Fruit fly (Drosophila melanogaster) Kc167 (cell line): ENCODE measurements around the gene jus.

Experiments used
- Myc ChIP-seq: fragments of >200 bp; optimal IDR thresholded peaks from 2 replicates; lab custom pipeline; 2017; ENCODE audit warnings: missing external identifiers
- Sin3A ChIP-seq: fragments of >200 bp; optimal IDR thresholded peaks from 2 replicates; lab custom pipeline; 2018; ENCODE audit warnings: missing external identifiers
- h ChIP-seq: fragments of >200 bp; optimal IDR thresholded peaks from 3 replicates; lab custom pipeline; 2018; ENCODE audit warnings: missing external identifiers
- insv ChIP-seq: fragments of >200 bp; optimal IDR thresholded peaks from 3 replicates; lab custom pipeline; 2018; ENCODE audit warnings: missing external identifiers
- psq ChIP-seq: fragments of >200 bp; optimal IDR thresholded peaks from 2 replicates; lab custom pipeline; 2017; ENCODE audit warnings: missing external identifiers
- ttk ChIP-seq: sonication (Bioruptor generic); optimal IDR thresholded peaks from 2 replicates; lab custom pipeline; 2017; ENCODE audit warnings: missing external identifiers

The jus gene

dm6 chr3R:29217309-29217708 lies 22.5 kb upstream of the jus start:
- TF ChIP-seq insv (lab: Kevin White, UChicago): no peak
- TF ChIP-seq h (lab: Kevin White, UChicago): no peak
- no peak for TF ChIP-seq psq
- TF ChIP-seq ttk (lab: Kevin White, UChicago): no peak
- no peak for TF ChIP-seq Myc (lab: Kevin White, UChicago)
- TF ChIP-seq Sin3A: no peak

dm6 chr3R:29216484-29216863 lies 21.7 kb upstream of the jus start:
- TF ChIP-seq psq: no peak
- no peak for TF ChIP-seq insv (lab: Kevin White, UChicago)
- TF ChIP-seq ttk (lab: Kevin White, UChicago): no peak
- TF ChIP-seq Myc (lab: Kevin White, UChicago): no peak
- no peak for TF ChIP-seq Sin3A
- TF ChIP-seq h (lab: Kevin White, UChicago): no peak

- TF ChIP-seq insv (lab: Kevin White, UChicago): no peak
- TF ChIP-seq ttk (lab: Kevin White, UChicago): no peak
- TF ChIP-seq Myc (lab: Kevin White, UChicago): no peak
- TF ChIP-seq psq: no peak
- TF ChIP-seq Sin3A: no peak
- no peak for TF ChIP-seq h (lab: Kevin White, UChicago)
These were observed 21.1 kb upstream of the jus start for dm6 chr3R:29215652-29216483.

dm6 chr3R:29214982-29215533 lies 20.3 kb upstream of the jus start:
- TF ChIP-seq ttk (lab: Kevin White, UChicago): no peak
- no peak for TF ChIP-seq h (lab: Kevin White, UChicago)
- TF ChIP-seq Sin3A: no peak
- TF ChIP-seq psq: no peak
- no peak for TF ChIP-seq insv (lab: Kevin White, UChicago)
- no peak for TF ChIP-seq Myc (lab: Kevin White, UChicago)

DNA sequence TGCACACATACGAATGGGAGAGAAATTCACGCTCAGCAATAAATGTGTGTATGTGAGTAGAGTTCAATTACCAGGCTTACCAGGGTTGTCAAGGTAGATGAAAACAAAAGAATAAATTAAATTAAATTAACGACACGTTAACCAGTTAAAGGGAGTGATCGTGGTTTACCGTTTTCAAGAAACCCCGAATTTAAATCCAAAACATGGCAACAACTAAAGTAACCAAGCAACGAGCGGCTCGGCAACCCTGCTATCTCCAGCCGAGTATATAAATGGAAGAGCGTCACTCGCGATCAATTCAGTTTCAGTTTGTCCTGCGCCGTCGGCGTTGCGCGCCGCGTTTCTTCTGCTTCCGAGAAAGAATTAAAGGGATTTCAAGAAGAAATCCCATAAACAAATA lies 19.5 kb upstream of the jus start:
- TF ChIP-seq Sin3A: no peak
- no peak for TF ChIP-seq insv (lab: Kevin White, UChicago)
- no peak for TF ChIP-seq h (lab: Kevin White, UChicago)

DNA sequence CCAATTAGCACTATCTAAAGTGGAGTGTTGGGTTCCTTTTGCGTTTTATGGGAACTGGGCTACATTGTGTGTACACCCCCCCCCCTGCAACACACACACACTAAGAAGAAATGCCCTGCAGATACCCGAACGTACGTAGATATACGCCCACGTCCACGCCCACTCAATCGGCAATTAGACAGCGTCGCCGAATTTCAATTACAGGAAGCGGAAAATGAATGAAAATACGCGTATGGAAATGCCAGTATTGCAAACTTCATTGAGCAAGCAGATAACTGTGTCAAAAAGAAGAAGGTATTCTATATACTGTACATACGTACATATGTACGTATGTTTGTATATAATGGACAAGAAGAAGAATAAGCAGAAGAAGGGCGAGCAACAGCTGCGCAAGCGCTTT lies 18.6 kb upstream of the jus start:
- no peak for TF ChIP-seq insv (lab: Kevin White, UChicago)
- TF ChIP-seq Sin3A: no peak
- TF ChIP-seq h (lab: Kevin White, UChicago): no peak
- no peak for TF ChIP-seq psq
- no peak for TF ChIP-seq Myc (lab: Kevin White, UChicago)
- TF ChIP-seq ttk (lab: Kevin White, UChicago): no peak

DNA sequence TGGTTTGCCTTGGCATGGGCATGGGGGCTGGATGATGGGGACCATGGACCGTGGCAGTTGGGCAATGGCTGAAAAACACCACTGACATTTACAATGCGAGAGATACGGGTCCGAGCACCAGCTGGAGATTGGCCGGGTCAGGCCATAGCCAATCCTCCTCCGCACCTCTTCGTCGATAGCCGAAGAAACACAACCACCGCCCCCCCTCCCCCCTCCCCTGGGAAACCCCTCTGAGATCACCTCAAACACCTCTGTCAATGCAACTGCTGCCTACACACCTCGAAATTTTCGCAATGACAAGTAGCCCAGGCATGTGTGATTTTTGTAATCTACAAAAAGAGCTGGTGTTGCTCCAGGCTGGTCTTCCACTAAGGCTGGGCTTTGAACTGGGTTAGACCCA lies 17.7 kb upstream of the jus start:
- no peak for TF ChIP-seq h (lab: Kevin White, UChicago)
- no peak for TF ChIP-seq ttk (lab: Kevin White, UChicago)
- no peak for TF ChIP-seq Sin3A
- no peak for TF ChIP-seq insv (lab: Kevin White, UChicago)
- TF ChIP-seq psq: no peak
- TF ChIP-seq Myc (lab: Kevin White, UChicago): no peak

- no peak for TF ChIP-seq Sin3A
- TF ChIP-seq ttk (lab: Kevin White, UChicago): no peak
- TF ChIP-seq psq: no peak
These were observed 16.9 kb upstream of the jus start for dm6 chr3R:29211702-29212101.

DNA sequence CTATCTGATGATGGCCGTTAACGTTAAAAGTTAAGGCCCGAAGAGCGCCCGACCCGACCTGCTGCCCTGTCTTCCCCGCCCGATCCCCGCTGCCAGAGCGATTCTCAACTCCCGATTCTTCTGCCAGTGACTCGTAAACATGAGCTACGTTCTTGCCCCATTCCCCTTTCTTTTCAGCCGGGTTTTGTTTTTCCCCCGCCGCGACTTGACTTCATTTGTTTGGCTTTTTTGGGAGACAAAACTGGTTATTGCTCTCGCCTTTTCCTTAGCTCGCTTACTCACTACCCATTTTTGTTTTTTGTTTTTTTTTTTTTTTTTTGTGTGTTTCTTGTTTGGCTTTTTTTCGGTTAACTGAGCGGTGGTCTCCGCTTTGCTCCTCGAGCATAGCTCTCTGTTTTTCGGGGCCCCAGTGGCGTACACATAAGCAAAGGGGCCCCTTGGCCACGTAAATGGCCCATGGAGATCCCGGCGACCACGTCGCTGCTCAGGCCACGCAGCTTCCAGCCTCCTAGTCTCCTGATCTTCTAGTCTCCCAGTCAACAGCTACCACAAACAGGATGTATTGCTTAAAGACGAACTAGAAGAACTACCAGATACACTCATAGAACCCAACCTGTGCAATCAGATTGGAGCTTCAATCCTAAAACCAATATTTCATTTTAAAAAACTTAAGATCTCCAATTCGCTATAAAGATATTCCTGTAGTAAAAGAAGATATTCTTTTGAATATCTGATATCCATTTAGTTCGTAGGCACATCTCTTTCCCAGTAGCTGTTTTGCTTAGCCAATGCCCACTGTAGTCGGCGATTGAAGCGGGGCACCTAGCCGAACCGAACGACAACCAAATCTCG lies 16.0 kb upstream of the jus start:
- TF ChIP-seq insv (lab: Kevin White, UChicago): no peak
- no peak for TF ChIP-seq Myc (lab: Kevin White, UChicago)
- no peak for TF ChIP-seq ttk (lab: Kevin White, UChicago)
- no peak for TF ChIP-seq Sin3A
- no peak for TF ChIP-seq h (lab: Kevin White, UChicago)
- no peak for TF ChIP-seq psq

- TF ChIP-seq Sin3A: no peak
- TF ChIP-seq ttk (lab: Kevin White, UChicago): no peak
- no peak for TF ChIP-seq Myc (lab: Kevin White, UChicago)
- no peak for TF ChIP-seq psq
These were observed 15.3 kb upstream of the jus start for dm6 chr3R:29210091-29210490.

- no peak for TF ChIP-seq Myc (lab: Kevin White, UChicago)
- no peak for TF ChIP-seq psq
- no peak for TF ChIP-seq ttk (lab: Kevin White, UChicago)
- no peak for TF ChIP-seq h (lab: Kevin White, UChicago)
- TF ChIP-seq Sin3A: no peak
- no peak for TF ChIP-seq insv (lab: Kevin White, UChicago)
These were observed 13.2 kb upstream of the jus start for dm6 chr3R:29207996-29208395.

DNA sequence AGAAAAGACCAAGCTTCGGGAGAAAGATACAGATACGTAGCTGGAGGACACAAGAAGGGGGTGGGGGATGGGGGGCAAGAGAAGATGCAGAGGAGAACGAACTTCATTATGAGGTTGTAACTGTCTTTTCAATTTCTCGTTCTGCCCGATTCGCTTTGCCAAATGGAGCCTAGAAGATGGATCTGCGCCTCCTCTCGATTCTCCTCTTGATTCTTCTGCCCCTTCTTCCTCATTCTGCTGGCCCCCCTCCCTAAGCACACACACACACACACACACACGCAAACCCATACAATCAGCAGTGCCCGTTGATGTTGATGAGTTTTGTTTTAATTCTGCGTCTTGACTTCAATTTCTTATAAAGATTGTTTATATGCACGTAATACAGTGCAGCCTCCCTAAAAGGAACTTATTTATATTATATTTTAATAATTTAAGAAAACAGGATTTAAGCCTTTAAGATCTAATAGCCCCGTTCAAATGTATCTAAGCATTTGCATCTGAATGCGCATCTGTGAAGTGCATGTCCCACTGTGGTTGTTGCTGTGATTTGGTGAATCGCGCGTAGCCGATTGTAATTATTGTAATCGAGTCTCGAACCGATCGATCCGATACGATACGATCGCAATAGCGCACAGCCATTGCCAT lies 12.3 kb upstream of the jus start:
- TF ChIP-seq ttk (lab: Kevin White, UChicago): no peak
- no peak for TF ChIP-seq Myc (lab: Kevin White, UChicago)
- TF ChIP-seq h (lab: Kevin White, UChicago): no peak
- no peak for TF ChIP-seq Sin3A
- TF ChIP-seq psq: no peak
- no peak for TF ChIP-seq insv (lab: Kevin White, UChicago)
